Fruit fly (Drosophila melanogaster) whole organism, embryonic: ENCODE measurements around the gene CG5180.
A peak's percentile ranks its signal among the peaks of the same experiment; 100 is the strongest.

Experiments used
- CG10565 ChIP-seq: fragments of 200-800 bp; sonication (Bioruptor generic); optimal IDR thresholded peaks from 3 replicates; lab custom pipeline; 2016; ENCODE audit warnings: missing biosample characterization, mild to moderate bottlenecking, missing genetic modification characterization
- CG12219 ChIP-seq: fragments of 200-800 bp; sonication (Bioruptor generic); optimal IDR thresholded peaks from 3 replicates; lab custom pipeline; 2018; ENCODE audit warnings: missing biosample characterization, mild to moderate bottlenecking, missing genetic modification characterization
- CG13624 ChIP-seq: fragments of 200-800 bp; sonication (Bioruptor generic); optimal IDR thresholded peaks from 2 replicates; lab custom pipeline; 2016; ENCODE audit warnings: missing biosample characterization, missing genetic modification characterization
- CG14965 ChIP-seq: fragments of 200-800 bp; sonication (Bioruptor generic); optimal IDR thresholded peaks from 2 replicates; lab custom pipeline; 2016; ENCODE audit warnings: missing biosample characterization, missing genetic modification characterization, borderline replicate concordance
- CG15011 ChIP-seq: fragments of 200-800 bp; sonication (Bioruptor generic); optimal IDR thresholded peaks from 3 replicates; lab custom pipeline; 2018; ENCODE audit warnings: missing biosample characterization, mild to moderate bottlenecking, missing genetic modification characterization
- CG1529 ChIP-seq: fragments of 200-800 bp; sonication (Bioruptor generic); optimal IDR thresholded peaks from 3 replicates; lab custom pipeline; 2018; ENCODE audit warnings: missing biosample characterization, missing genetic modification characterization
- CG15514 ChIP-seq: fragments of 200-800 bp; sonication (Bioruptor generic); optimal IDR thresholded peaks from 3 replicates; lab custom pipeline; 2017; ENCODE audit warnings: missing biosample characterization, missing genetic modification characterization, mild to moderate bottlenecking, moderate library complexity, missing genetic modification reagents
- CG1603 ChIP-seq: fragments of 200-800 bp; sonication (Bioruptor generic); optimal IDR thresholded peaks from 2 replicates; lab custom pipeline; 2019; ENCODE audit warnings: missing biosample characterization, mild to moderate bottlenecking, missing genetic modification characterization, moderate library complexity
- CG16779 ChIP-seq: fragments of 200-800 bp; sonication (Bioruptor generic); IDR thresholded peaks from 2 replicates; pipeline ENCODE4 v1.3.6; 2022; ENCODE audit warnings: missing biosample characterization, missing genetic modification characterization
- CG18262 ChIP-seq: fragments of 200-800 bp; optimal IDR thresholded peaks from 3 replicates; lab custom pipeline; 2019; ENCODE audit warnings: missing biosample characterization, mild to moderate bottlenecking, missing genetic modification characterization, moderate library complexity
- CG2116 ChIP-seq: fragments of 200-800 bp; sonication (Bioruptor generic); optimal IDR thresholded peaks from 3 replicates; lab custom pipeline; 2018; ENCODE audit warnings: missing biosample characterization, mild to moderate bottlenecking, missing genetic modification characterization
- CG32767 ChIP-seq: fragments of 200-800 bp; sonication (Bioruptor generic); IDR thresholded peaks from 2 replicates; pipeline ENCODE4 v1.3.6; 2022; ENCODE audit warnings: missing biosample characterization, missing genetic modification characterization
- CG3281 ChIP-seq: fragments of 200-800 bp; sonication (Bioruptor generic); optimal IDR thresholded peaks from 3 replicates; lab custom pipeline; 2017; ENCODE audit warnings: missing biosample characterization, mild to moderate bottlenecking, missing genetic modification characterization
- CG33213 ChIP-seq: fragments of 200-800 bp; sonication (Bioruptor generic); optimal IDR thresholded peaks from 3 replicates; lab custom pipeline; 2016; ENCODE audit warnings: missing biosample characterization, missing genetic modification characterization
- CG34422 ChIP-seq: fragments of 200-800 bp; sonication (Bioruptor generic); IDR thresholded peaks from 3 replicates; pipeline ENCODE4 v1.3.6; 2022; ENCODE audit warnings: missing biosample characterization, missing genetic modification characterization
- CG5180 ChIP-seq: fragments of 200-800 bp; sonication (Bioruptor generic); optimal IDR thresholded peaks from 3 replicates; lab custom pipeline; 2017; ENCODE audit warnings: missing biosample characterization, missing genetic modification characterization, mild to moderate bottlenecking, moderate library complexity, missing genetic modification reagents
- CG7928 ChIP-seq: fragments of 200-800 bp; sonication (Bioruptor generic); optimal IDR thresholded peaks from 2 replicates; lab custom pipeline; 2017; ENCODE audit warnings: missing biosample characterization, mild to moderate bottlenecking, missing genetic modification characterization
- CG8944 ChIP-seq: fragments of 200-800 bp; sonication (Bioruptor generic); optimal IDR thresholded peaks from 3 replicates; lab custom pipeline; 2016; ENCODE audit warnings: missing biosample characterization, missing genetic modification characterization
- CG9609 ChIP-seq: fragments of 200-800 bp; sonication (Bioruptor generic); optimal IDR thresholded peaks from 3 replicates; lab custom pipeline; 2016; ENCODE audit warnings: missing biosample characterization, missing genetic modification characterization
- Drgx ChIP-seq: fragments of 200-800 bp; sonication (Bioruptor generic); IDR thresholded peaks from 2 replicates; pipeline ENCODE4 v1.3.6; 2022; ENCODE audit warnings: missing biosample characterization, missing genetic modification characterization
- E2f1 ChIP-seq: fragments of 200-800 bp; sonication (Bioruptor generic); IDR thresholded peaks from 2 replicates; pipeline ENCODE4 v1.3.6; 2022; ENCODE audit warnings: missing biosample characterization, missing genetic modification characterization
- GATAe ChIP-seq: fragments of 200-800 bp; sonication (Bioruptor generic); conservative IDR thresholded peaks from 2 replicates; pipeline ENCODE4 v1.3.6; 2022; ENCODE audit warnings: missing biosample characterization, missing genetic modification characterization
- HmgZ ChIP-seq: fragments of 200-800 bp; sonication (Bioruptor generic); optimal IDR thresholded peaks from 2 replicates; lab custom pipeline; 2018; ENCODE audit warnings: missing biosample characterization, mild to moderate bottlenecking, missing genetic modification characterization
- Med ChIP-seq: fragments of 200-800 bp; sonication (Bioruptor generic); peaks from one replicate; lab custom pipeline; 2016; ENCODE audit warnings: missing biosample characterization, missing genetic modification characterization, mild to moderate bottlenecking, inconsistent platforms, moderate library complexity
- NC2β ChIP-seq: fragments of 200-800 bp; sonication (Bioruptor generic); optimal IDR thresholded peaks from 2 replicates; lab custom pipeline; 2016; ENCODE audit warnings: missing biosample characterization, missing genetic modification characterization
- Usf ChIP-seq: fragments of 200-800 bp; sonication (Bioruptor generic); optimal IDR thresholded peaks from 2 replicates; lab custom pipeline; 2017; ENCODE audit warnings: missing genotype, missing biosample characterization, missing genetic modification characterization
- az2 ChIP-seq: fragments of 200-800 bp; sonication (Bioruptor generic); optimal IDR thresholded peaks from 3 replicates; lab custom pipeline; 2016; ENCODE audit warnings: missing biosample characterization, missing genetic modification characterization
- bsh ChIP-seq, 2 experiments: fragments of 200-800 bp; sonication (Bioruptor generic); optimal IDR thresholded peaks; 2 replicates each; lab custom pipeline; 2017 to 2018; ENCODE audit warnings: mild to moderate bottlenecking in 2 of 2, missing biosample characterization in 2 of 2, missing genetic modification characterization in 2 of 2, moderate library complexity in 1 of 2
- btn ChIP-seq: fragments of 200-800 bp; sonication (Bioruptor generic); optimal IDR thresholded peaks from 2 replicates; lab custom pipeline; 2016; ENCODE audit warnings: missing biosample characterization, missing genetic modification characterization
- ems ChIP-seq: fragments of 200-800 bp; sonication (Bioruptor generic); optimal IDR thresholded peaks from 3 replicates; lab custom pipeline; 2016; ENCODE audit warnings: missing biosample characterization, missing genetic modification characterization
- ewg ChIP-seq: fragments of 200-800 bp; sonication (Bioruptor generic); optimal IDR thresholded peaks from 3 replicates; lab custom pipeline; 2017; ENCODE audit warnings: mild to moderate bottlenecking, missing biosample characterization, missing genetic modification reagents, missing genetic modification characterization
- fd102C ChIP-seq: fragments of 200-800 bp; sonication (Bioruptor generic); optimal IDR thresholded peaks from 2 replicates; lab custom pipeline; 2018; ENCODE audit warnings: missing biosample characterization, mild to moderate bottlenecking, missing genetic modification characterization, moderate library complexity
- fd96Cb ChIP-seq: fragments of 200-800 bp; sonication (Bioruptor generic); optimal IDR thresholded peaks from 2 replicates; lab custom pipeline; 2018; ENCODE audit warnings: missing biosample characterization, mild to moderate bottlenecking, missing genetic modification characterization, moderate library complexity
- jumu ChIP-seq: fragments of 200-800 bp; sonication (Bioruptor generic); optimal IDR thresholded peaks from 3 replicates; lab custom pipeline; 2016; ENCODE audit warnings: missing biosample characterization, missing genetic modification characterization
- knrl ChIP-seq: fragments of 200-800 bp; sonication (Bioruptor generic); IDR thresholded peaks from 3 replicates; pipeline ENCODE4 v1.3.6; 2022; ENCODE audit warnings: missing biosample characterization, missing genetic modification characterization; ENCODE audit not compliant: partially characterized antibody
- lab ChIP-seq: fragments of 200-800 bp; sonication (Bioruptor generic); optimal IDR thresholded peaks from 3 replicates; lab custom pipeline; 2017; ENCODE audit warnings: missing biosample characterization, missing genetic modification characterization, mild to moderate bottlenecking, moderate library complexity, missing genetic modification reagents
- lmd ChIP-seq: fragments of 200-800 bp; sonication (Bioruptor generic); IDR thresholded peaks from 2 replicates; pipeline ENCODE4 v1.3.6; 2022; ENCODE audit warnings: missing biosample characterization, missing genetic modification characterization
- lola ChIP-seq, 3 experiments: fragments of >200 bp in 2 of 3; fragments of 200-800 bp in 1 of 3; sonication (Bioruptor generic) in 1 of 3; optimal IDR thresholded peaks; 2 replicates each; lab custom pipeline; 2017 to 2019; ENCODE audit warnings: missing biosample characterization in 3 of 3, missing genetic modification characterization in 3 of 3, mild to moderate bottlenecking in 1 of 3, moderate library complexity in 1 of 3
- pan ChIP-seq, 4 experiments: fragments of >200 bp in 3 of 4; fragments of 200-800 bp in 1 of 4; sonication (Bioruptor generic) in 1 of 4; optimal IDR thresholded peaks in 3 of 4; IDR thresholded peaks in 1 of 4; 2 replicates each; pipeline versions ENCODE4 v1.3.6 to Lab custom; 2017 to 2022; ENCODE audit warnings: missing biosample characterization in 2 of 4, missing genetic modification characterization in 2 of 4, mixed read lengths in 1 of 4
- ranshi ChIP-seq: fragments of 200-800 bp; sonication (Bioruptor generic); IDR thresholded peaks from 2 replicates; pipeline ENCODE4 v1.3.6; 2022; ENCODE audit warnings: missing biosample characterization, missing genetic modification characterization
- schlank ChIP-seq: fragments of 200-800 bp; sonication (Bioruptor generic); optimal IDR thresholded peaks from 2 replicates; lab custom pipeline; 2018; ENCODE audit warnings: missing biosample characterization, mild to moderate bottlenecking, missing genetic modification characterization
- scrt ChIP-seq: fragments of 200-800 bp; sonication (Bioruptor generic); optimal IDR thresholded peaks from 2 replicates; lab custom pipeline; 2018; ENCODE audit warnings: missing biosample characterization, mild to moderate bottlenecking, missing genetic modification characterization, moderate library complexity
- seq ChIP-seq: fragments of 200-800 bp; sonication (Bioruptor generic); IDR thresholded peaks from 2 replicates; pipeline ENCODE4 v1.3.6; 2022; ENCODE audit warnings: missing biosample characterization, missing genetic modification characterization
- slbo ChIP-seq: fragments of 200-800 bp; sonication (Bioruptor generic); IDR thresholded peaks from 2 replicates; pipeline ENCODE4 v1.3.6; 2022; ENCODE audit warnings: missing biosample characterization, missing genetic modification characterization
- tna ChIP-seq: fragments of 200-800 bp; sonication (Bioruptor generic); IDR thresholded peaks from 2 replicates; pipeline ENCODE4 v1.3.6; 2022; ENCODE audit warnings: missing biosample characterization, missing genetic modification characterization; ENCODE audit not compliant: partially characterized antibody

CG5180 gene

DNA sequence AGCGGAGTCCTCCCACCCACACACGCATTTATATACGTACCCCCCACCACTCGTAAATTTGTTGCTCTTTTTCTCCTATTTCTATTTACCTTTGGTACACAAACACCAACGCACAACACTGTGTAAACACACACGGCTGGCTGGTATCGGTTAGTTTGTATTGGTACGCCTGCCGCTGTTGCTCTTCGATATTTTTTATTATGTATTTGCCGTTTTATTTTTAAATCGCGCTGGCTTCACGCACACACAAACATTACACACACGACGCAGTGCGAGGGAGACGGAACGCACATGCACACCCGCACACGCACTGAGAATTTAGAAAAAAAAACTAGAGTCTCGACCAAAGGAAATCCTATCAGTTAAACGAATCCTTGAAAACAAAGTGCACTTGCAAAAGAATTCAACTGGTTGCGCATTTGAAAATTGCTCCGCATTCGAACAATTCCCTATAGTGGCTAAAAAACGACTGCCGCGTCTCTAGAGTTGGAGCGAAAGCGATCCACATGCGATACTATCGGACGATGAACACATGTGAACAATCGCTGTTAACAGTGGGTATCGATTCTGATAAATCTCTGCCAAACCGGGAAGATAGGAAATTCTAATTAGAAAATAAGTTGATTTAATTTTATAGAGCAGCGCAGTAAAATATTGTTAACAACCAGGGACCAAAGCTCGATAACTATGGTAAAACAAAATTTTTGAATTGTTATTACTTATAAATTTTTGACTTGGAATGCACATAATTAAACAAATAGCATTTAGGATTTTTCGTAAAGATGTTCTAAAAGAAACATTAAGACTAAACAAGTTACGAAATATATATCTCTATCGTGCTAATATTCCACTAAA lies 6.9 kb upstream of the CG5180 start (continued):
- TF ChIP-seq CG33213 (GFP tag; lab: Kevin White, UChicago), result peak; percentile 46
- peak; percentile 26; the same call in 1 of the 2 replicates for TF ChIP-seq slbo (GFP tag; lab: Robert Waterston, UW)
- TF ChIP-seq ranshi (GFP tag; lab: Robert Waterston, UW), result peak; percentile 44; the same call in 1 of the 2 replicates
- TF ChIP-seq jumu (GFP tag; lab: Kevin White, UChicago), result peak; percentile 12
- TF ChIP-seq E2f1, result 0 out of 2 replicates have a peak, but pooled peaks have one; percentile 5

DNA sequence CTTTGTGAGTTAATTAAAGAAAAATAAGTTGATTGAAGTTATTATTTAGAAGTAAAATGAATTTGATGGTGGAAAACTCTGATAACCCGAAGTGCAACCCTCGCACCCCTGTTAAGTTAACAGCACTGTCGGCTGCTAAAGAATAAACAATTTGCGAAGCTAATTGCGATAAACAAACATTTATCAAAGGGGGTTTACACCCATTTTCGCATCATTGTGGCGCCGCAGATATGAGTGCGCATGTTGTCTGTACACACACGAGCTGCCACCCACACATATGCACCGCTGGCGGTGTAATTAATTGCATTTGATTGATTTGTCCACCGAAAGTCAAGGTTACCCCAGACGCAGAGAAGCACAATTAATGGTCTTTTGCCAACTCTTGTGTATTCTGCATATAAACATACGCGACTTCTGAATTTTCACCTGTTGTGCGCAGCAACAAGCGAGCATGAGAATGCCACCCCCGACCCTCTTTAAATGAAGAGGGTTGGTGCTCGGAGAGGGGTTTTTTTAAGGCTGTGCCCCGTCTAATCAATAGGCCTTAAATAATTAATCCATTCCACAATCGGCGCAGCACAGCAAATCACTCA lies 6.1 kb upstream of the CG5180 start:
- TF ChIP-seq CG7928 (GFP tag; lab: Kevin White, UChicago) (peak; percentile 80), schlank (tag; lab: Kevin White, UChicago) (no peak), CG12219 (GFP tag; lab: Kevin White, UChicago) (no peak), HmgZ (tag; lab: Kevin White, UChicago) (no peak), CG2116 (peak; percentile 90), lmd (GFP tag; lab: Robert Waterston, UW) (no peak), CG9609 (GFP tag; lab: Kevin White, UChicago) (no peak), ewg (no peak), lola (GFP tag; optimal IDR thresholded peaks at IDR 0.05; lab: Kevin White, UChicago) (no peak), CG16779 (no peak), fd102C (GFP tag; lab: Kevin White, UChicago) (no peak), CG10565 (GFP tag; lab: Kevin White, UChicago) (no peak), lab (GFP tag; lab: Kevin White, UChicago) (no peak), fd96Cb (tag; lab: Kevin White, UChicago) (no peak), knrl (no peak), CG13624 (no peak), btn (GFP tag; lab: Kevin White, UChicago) (no peak), seq (GFP tag; lab: Robert Waterston, UW) (peak; percentile 40; the same call in 1 of the 2 replicates), ems (GFP tag; lab: Kevin White, UChicago) (no peak), GATAe (GFP tag; lab: Robert Waterston, UW) (no peak), scrt (GFP tag; lab: Kevin White, UChicago) (peak; percentile 97), CG14965 (GFP tag; lab: Kevin White, UChicago) (no peak), CG32767 (GFP tag; lab: Robert Waterston, UW) (0 out of 2 replicates have a peak, but pooled peaks have one; percentile 42), az2 (GFP tag; lab: Kevin White, UChicago) (no peak), CG1529 (GFP tag; lab: Kevin White, UChicago) (no peak), Med (peak; percentile 45), Drgx (GFP tag; lab: Robert Waterston, UW) (0 out of 2 replicates have a peak, but pooled peaks have one; percentile 7), CG3281 (GFP tag; lab: Kevin White, UChicago) (peak; percentile 0), NC2β (GFP tag; lab: Kevin White, UChicago) (no peak), CG34422 (GFP tag; lab: Robert Waterston, UW) (peak; percentile 21; the same call in 1 of the 3 replicates), tna (GFP tag; lab: Robert Waterston, UW) (0 out of 2 replicates have a peak, but pooled peaks have one; percentile 15), pan (optimal IDR thresholded peaks at IDR 0.05; lab: Kevin White, UChicago) (no peak), pan (GFP tag; optimal IDR thresholded peaks at IDR 0.05 in 1 of 2, IDR thresholded peaks at IDR 0.05 in 1 of 2) (no peak), CG15514 (GFP tag; lab: Kevin White, UChicago) (peak; percentile 21), CG5180 (GFP tag; lab: Kevin White, UChicago) (peak; percentile 22), CG8944 (GFP tag; lab: Kevin White, UChicago) (no peak), CG18262 (no peak), bsh (GFP tag; optimal IDR thresholded peaks at IDR 0.05; lab: Kevin White, UChicago) (no peak), Usf (no peak), CG15011 (GFP tag; lab: Kevin White, UChicago) (no peak), CG1603 (peak; percentile 14)
